Worm (Caenorhabditis elegans): ENCODE data around the gene Y41C4A.32.
A peak's percentile ranks its signal among the peaks of the same experiment; 100 is the strongest.

Gene Y41C4A.32

ce11 chrIII:11689303-11689702 is 32.2 kb upstream of the Y41C4A.32 start (continued):
- peak in 2 of 3 experiments; percentile 6 to 8 for TF ChIP-seq ceh-82 (tag; optimal IDR thresholded peaks at IDR 0.05)
- no peak for TF ChIP-seq C34B4.2 (tag; optimal IDR thresholded peaks at IDR 0.05)
- no peak for TF ChIP-seq tlp-1 (tag; optimal IDR thresholded peaks at IDR 0.05)
- TF ChIP-seq nhr-76 (tag; optimal IDR thresholded peaks at IDR 0.05) = no peak
- peak; percentile 37 for TF ChIP-seq mep-1 (tag; optimal IDR thresholded peaks at IDR 0.05)
- no peak for TF ChIP-seq mef-2 (tag; optimal IDR thresholded peaks at IDR 0.05)
- TF ChIP-seq nhr-237 (tag; optimal IDR thresholded peaks at IDR 0.05) = no peak
- TF ChIP-seq irx-1 (tag; optimal IDR thresholded peaks at IDR 0.05) = no peak
- no peak for TF ChIP-seq Y116A8C.19 (tag; optimal IDR thresholded peaks at IDR 0.05; ENCODE audit: borderline replicate concordance)
- TF ChIP-seq lin-35 (GFP tag; optimal IDR thresholded peaks at IDR 0.05) = peak in 1 of 2 experiments; percentile 80
- peak; percentile 8 to 79 for TF ChIP-seq lsy-2 (tag; optimal IDR thresholded peaks at IDR 0.05)
- TF ChIP-seq lin-14 (GFP tag; optimal IDR thresholded peaks at IDR 0.05) = peak; percentile 83
- TF ChIP-seq snu-23 (GFP tag; optimal IDR thresholded peaks at IDR 0.05) = peak; percentile 78
- peak; percentile 29 to 41 for TF ChIP-seq efl-1 (optimal IDR thresholded peaks at IDR 0.05)
- TF ChIP-seq efl-1 (GFP tag; optimal IDR thresholded peaks at IDR 0.05 in 1 of 2) = peak; percentile 18 to 94
- peak; percentile 73 for TF ChIP-seq blmp-1 (tag; optimal IDR thresholded peaks at IDR 0.05)
- TF ChIP-seq nhr-20 (tag; optimal IDR thresholded peaks at IDR 0.05) = peak; percentile 77
- TF ChIP-seq mab-9 (GFP tag; IDR thresholded peaks at IDR 0.05) = no peak
- no peak for TF ChIP-seq ces-1 (GFP tag; optimal IDR thresholded peaks at IDR 0.05)
- no peak for TF ChIP-seq sox-4 (tag; optimal IDR thresholded peaks at IDR 0.05)
- no peak for TF ChIP-seq dsc-1 (tag; optimal IDR thresholded peaks at IDR 0.05)
- peak; percentile 11 to 17 (median 16) for TF ChIP-seq dpl-1 (GFP tag; optimal IDR thresholded peaks at IDR 0.05)
- TF ChIP-seq nhr-77 (tag; optimal IDR thresholded peaks at IDR 0.05) = peak; percentile 65
- TF ChIP-seq nhr-19 (GFP tag; conservative IDR thresholded peaks at IDR 0.05) = peak; percentile 52
- peak; percentile 33 for TF ChIP-seq xbp-1 (tag; optimal IDR thresholded peaks at IDR 0.05)
- TF ChIP-seq ets-5 (GFP tag; IDR thresholded peaks at IDR 0.05) = no peak
- TF ChIP-seq pqm-1 (tag; optimal IDR thresholded peaks at IDR 0.05) = peak; percentile 88
- no peak for TF ChIP-seq fkh-8 (tag; optimal IDR thresholded peaks at IDR 0.05)
- TF ChIP-seq C04F5.9 (tag; optimal IDR thresholded peaks at IDR 0.05) = no peak
- no peak for TF ChIP-seq nhr-84 (tag; optimal IDR thresholded peaks at IDR 0.05)
- no peak for TF ChIP-seq unc-86 (tag; optimal IDR thresholded peaks at IDR 0.05)
- peak; percentile 59 for TF ChIP-seq jun-1 (tag; optimal IDR thresholded peaks at IDR 0.05)
- TF ChIP-seq F16B12.6 (tag; optimal IDR thresholded peaks at IDR 0.05) = no peak
- TF ChIP-seq elt-3 (tag; optimal IDR thresholded peaks at IDR 0.05) = peak in 4 of 6 experiments; percentile 35 to 95 (median 82)
- no peak for TF ChIP-seq aly-2 (tag; optimal IDR thresholded peaks at IDR 0.05)
- TF ChIP-seq ztf-11 (tag; optimal IDR thresholded peaks at IDR 0.05) = no peak
- TF ChIP-seq ztf-4 (tag; optimal IDR thresholded peaks at IDR 0.05) = no peak
- TF ChIP-seq mdl-1 (tag; optimal IDR thresholded peaks at IDR 0.05) = peak in 1 of 2 experiments; percentile 35
- no peak for TF ChIP-seq zag-1 (tag; optimal IDR thresholded peaks at IDR 0.05)
- no peak for TF ChIP-seq fkh-10 (GFP tag; optimal IDR thresholded peaks at IDR 0.05)
- TF ChIP-seq lin-15B (tag; optimal IDR thresholded peaks at IDR 0.05) = no peak
- TF ChIP-seq nhr-85 (tag) = peak; percentile 91
- no peak for TF ChIP-seq nhr-28 (tag; optimal IDR thresholded peaks at IDR 0.05)
- peak; percentile 78 for TF ChIP-seq elt-2 (tag; optimal IDR thresholded peaks at IDR 0.05)
- TF ChIP-seq lin-13 (GFP tag; optimal IDR thresholded peaks at IDR 0.05) = peak; percentile 25
- TF ChIP-seq tbx-2 (tag; optimal IDR thresholded peaks at IDR 0.05) = peak; percentile 68
- TF ChIP-seq zip-4 (GFP tag; optimal IDR thresholded peaks at IDR 0.05) = no peak
- TF ChIP-seq hpl-2 (GFP tag; optimal IDR thresholded peaks at IDR 0.05) = no peak
- no peak for TF ChIP-seq isw-1 (GFP tag; IDR thresholded peaks at IDR 0.05)
- peak in 1 of 2 experiments; percentile 33 for TF ChIP-seq egl-27 (tag; optimal IDR thresholded peaks at IDR 0.05)
- TF ChIP-seq unc-98 (GFP tag; IDR thresholded peaks at IDR 0.05) = no peak
- no peak for TF ChIP-seq lin-39 (tag; optimal IDR thresholded peaks at IDR 0.05)
- peak; percentile 79 for TF ChIP-seq nhr-71 (tag; optimal IDR thresholded peaks at IDR 0.05)
- no peak for TF ChIP-seq vab-15 (tag; optimal IDR thresholded peaks at IDR 0.05)
- no peak for TF ChIP-seq nhr-11 (tag; optimal IDR thresholded peaks at IDR 0.05)

Data from whole organism, L1 larva.